Worm (Caenorhabditis elegans) whole organism, dauer: ENCODE results near the gene elo-9.

Source experiments
- unc-62 ChIP-seq: sonication (generic microtip); optimal IDR thresholded peaks from 2 replicates; lab custom pipeline; 2017; ENCODE audit warnings: missing biosample characterization, missing genetic modification reagents, missing genetic modification characterization

Gene elo-9

DNA sequence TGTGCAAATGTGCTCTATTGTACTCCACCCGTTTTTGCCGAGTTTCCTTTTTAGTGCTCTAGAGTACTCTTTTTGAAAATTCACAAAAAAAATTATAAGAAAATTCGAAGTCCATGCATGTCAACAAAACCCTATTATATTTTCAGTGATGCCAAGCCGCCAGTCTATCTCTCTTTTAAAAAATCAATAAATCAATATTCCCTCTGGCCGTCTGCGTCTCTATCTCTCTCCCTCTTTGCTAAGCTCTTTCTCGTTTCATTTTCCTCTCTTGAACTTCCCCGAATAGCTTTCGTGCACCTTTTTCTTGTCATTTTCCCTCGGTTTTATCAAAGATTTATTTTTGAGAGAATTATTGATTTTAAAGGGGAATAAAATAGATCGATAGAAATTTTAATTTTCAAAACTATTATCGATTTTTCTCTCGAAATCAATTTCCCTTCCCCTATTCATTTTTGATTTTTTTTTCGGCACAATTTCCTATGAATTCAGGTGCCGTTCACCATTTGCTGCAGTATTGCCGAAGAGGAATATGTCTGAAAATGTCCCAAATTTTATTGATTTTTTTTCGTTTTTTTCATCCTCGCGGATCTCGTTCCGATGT lies 11.3 kb downstream of the elo-9 start:
- TF ChIP-seq unc-62 (GFP tag; lab: Kevin White, UChicago): no peak

DNA sequence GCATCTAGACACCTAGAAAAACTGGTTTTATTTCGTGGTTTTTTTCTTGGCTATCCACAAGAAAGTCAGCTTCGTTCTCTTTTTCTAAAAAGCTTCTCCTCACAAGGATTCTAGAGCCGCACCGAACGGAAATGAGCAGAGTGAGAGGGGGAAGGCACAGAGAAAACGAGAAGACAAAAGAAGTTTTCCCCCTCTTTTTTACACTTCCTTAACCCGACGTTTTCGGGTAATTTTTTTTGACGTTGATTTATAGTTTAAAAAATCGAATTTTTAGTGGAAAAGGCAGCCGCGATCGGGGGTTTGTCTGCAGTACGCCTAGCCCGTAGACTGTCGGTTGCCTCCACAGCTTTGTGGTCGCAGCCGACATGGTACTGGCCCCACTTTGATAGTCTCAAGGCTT lies 17.4 kb downstream of the elo-9 start:
- no peak for TF ChIP-seq unc-62 (GFP tag; lab: Kevin White, UChicago)

DNA sequence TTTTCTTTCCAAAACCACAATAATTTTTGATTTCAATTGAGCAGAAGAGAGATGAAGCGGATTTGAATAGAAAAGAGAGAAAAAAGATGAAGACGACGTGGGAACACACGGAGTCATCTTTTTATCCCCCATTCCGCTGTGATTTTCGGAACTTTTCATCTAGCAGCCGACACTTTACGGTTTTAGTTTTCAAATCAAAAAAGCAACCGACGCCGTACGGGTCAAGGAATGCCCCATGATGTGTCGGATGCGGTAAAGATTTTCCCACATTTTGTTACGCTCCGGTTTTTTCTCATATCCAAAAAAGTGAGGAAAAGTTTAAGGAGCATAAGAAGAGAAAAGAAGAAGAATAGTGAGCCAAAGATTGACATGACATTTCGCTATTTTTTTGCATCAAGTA lies 18.4 kb downstream of the elo-9 start:
- TF ChIP-seq unc-62 (GFP tag; lab: Kevin White, UChicago): no peak

DNA sequence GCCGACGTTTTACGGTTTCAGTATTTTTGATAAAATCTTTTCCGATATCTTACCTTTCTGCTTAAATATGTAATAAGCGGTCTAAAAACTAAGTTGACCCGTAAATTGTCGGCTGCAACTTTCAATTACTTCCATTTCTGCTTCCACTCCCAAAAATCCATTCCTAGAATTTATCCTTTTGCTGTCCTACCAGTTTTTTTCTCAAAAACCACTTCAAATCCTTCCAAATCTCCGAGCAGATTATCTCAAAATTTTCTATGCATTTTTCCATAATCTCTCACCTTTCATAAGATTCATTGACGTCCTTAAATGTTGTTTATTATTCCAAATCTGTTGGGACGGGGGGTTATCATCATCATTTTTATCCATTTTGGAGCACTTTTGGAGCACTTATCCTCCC lies 22.9 kb downstream of the elo-9 start:
- no peak for TF ChIP-seq unc-62 (GFP tag; lab: Kevin White, UChicago)

DNA sequence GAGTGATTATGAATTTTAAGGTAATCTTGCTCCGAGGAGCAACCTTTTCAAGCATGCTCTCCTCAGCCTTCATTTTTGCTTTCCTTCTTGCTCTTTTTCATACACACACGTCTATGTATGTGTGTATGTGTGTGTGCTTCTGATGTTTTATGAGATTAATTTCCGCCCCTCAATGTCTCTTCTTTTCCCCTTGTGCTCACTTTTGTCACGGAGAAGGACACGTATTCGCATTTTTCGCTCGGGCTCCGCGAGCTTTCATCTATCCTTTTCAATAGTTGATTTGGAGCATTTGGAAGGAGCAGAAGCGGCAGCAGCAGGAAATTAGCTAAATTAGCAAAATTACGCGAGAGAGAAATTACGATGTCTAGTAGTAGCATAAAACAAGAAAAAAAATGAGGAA lies 23.6 kb downstream of the elo-9 start:
- no peak for TF ChIP-seq unc-62 (GFP tag; lab: Kevin White, UChicago)

DNA sequence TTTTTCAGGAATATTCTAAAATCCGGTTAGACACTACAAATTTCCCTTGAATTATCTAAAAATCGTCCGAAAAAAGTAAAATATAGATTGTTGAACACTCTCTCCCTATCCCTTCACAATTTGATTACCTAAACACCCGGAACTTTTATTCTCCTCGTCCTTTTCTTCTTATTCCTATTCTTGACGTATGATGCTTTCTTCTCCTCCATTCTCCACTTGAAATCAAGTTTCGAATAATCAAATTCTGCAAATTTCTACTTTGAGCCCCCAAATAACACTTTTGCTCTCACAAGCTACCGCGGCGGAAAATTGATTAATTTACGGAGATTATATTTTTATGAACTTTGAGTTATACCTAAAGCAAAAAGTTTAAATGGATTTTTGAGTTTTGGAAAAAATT lies 25.6 kb downstream of the elo-9 start:
- no peak for TF ChIP-seq unc-62 (GFP tag; lab: Kevin White, UChicago)

DNA sequence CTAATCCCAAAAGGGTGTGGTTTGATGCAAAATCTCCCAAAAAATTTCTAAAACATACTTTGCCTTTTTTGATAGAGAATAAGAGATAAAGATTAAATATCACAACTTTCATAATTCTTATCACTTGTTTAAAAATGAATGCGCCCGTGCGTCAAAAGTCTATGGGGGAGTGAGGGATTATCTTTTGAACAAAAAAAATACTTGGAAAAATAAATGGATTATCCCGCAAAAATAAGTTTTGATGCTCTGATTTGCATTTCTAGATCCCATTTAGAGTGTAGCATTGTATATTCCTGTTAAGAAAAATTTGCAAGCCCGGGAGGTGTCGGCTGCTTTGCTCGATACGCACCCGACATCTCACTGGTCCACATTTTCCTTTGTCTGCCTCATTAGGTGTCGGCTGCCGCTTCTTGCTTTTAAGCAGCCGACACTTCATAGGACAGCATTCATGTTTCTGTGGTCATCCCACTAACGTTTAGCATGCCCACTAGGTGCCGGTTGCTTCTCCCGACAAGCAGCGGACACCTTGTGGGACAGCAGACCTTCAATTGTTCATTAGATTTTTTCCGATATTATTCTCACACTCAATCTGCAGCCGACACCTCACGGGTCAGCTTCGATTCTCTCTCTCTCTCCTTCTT lies 28.4 kb downstream of the elo-9 start:
- no peak for TF ChIP-seq unc-62 (GFP tag; lab: Kevin White, UChicago)

DNA sequence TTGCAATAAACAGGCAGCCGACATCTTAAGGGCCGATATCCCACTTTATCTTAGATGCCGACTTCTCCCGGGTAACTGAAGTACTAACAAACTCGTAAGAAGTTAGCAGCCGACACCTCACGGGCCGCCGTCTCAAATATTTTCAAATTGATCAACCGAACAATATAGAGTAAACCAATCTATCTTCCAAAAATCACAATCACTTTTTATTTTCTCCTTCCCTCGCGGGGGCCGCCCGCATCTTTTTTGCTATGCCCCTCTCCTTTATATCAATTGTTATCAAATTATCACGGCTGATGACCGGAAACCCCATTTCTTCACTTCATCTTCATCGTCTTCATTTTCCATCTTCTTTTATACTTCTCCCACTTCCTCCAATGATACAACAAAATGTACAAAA lies 35.1 kb downstream of the elo-9 start:
- TF ChIP-seq unc-62 (GFP tag; lab: Kevin White, UChicago): no peak

DNA sequence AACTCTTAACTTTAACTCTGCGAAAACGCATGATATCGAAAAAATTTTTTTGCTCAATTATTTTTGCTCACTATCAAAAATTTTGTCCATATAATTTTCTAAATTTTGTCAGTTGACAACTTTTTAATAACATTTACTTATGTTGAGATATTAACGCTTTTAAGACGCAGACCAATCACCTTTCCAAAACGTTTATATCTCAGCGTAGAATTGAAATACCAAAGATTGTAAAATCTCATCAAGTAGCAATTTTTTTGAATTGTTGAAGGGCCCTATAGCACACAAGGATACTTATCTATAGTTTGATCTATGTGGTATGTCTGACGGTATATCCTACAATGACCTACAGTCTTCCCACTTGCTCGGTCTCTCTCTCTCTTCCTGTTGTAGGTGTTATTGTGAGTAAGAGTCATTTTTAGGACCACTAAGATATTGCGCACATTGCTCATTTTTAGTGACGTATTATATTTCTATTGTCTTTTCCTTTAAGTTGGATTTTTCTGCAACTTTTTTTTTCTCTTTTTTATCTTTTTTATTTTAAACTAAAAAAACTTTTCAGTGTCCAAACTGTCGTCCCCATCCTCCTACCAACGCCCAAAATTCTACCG lies 44.7 kb downstream of the elo-9 start, which contains the start of gene pde-3:
pde-3 (plus strand) TSS at position 558 of the 608 bp plus-strand sequence.
- TF ChIP-seq unc-62 (GFP tag; lab: Kevin White, UChicago): no peak

DNA sequence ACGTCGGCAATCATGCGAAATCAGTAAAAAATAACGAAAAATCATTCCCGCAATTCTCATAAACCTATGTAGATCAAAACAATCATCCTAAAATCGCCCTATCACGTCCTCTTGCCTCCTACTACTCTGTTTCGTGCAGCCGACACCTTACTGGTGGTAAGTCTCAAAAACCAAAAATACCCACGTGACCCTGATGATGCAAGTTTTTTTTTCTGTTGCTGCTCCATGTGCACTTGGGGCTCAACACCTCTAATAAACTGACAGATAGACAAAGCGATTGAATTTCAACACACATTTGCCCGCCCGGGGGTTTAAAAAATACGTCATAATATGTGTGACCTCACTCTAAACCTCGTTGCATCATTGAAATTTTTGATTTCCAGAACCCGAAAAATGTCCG lies 47.1 kb downstream of the elo-9 start:
- TF ChIP-seq unc-62 (GFP tag; lab: Kevin White, UChicago): no peak

DNA sequence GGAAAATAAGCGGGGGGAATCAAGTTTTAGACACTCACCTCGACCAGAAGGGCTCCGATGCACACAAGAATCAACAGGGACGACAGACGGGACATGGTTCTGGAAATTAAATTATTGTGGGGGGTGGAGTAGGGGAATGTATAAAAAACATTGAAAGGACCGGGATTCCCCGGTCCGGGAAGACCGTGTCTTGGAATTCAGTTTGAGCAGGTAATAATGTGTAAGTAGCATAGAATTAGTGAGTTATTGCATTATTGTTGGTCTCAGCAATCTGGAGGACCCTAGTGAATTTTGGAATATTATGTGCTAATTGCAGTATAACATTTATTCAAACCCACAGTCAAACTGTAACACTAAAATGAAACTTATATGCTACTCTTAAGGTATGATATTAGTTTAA lies 53.6 kb downstream of the elo-9 start, which contains the start of gene R03C1.1:
R03C1.1 (minus strand) TSS at position 101 of the 400 bp plus-strand sequence.
- TF ChIP-seq unc-62 (GFP tag; lab: Kevin White, UChicago): no peak
